Fruit fly (Drosophila melanogaster): ENCODE data around the gene CG6843.

dm6 chr3L:18869035-18869826, 32.2 kb upstream of the CG6843 start, which contains the start of gene Grx1:
- TF ChIP-seq usp (GFP tag; optimal IDR thresholded peaks at IDR 0.05) (no peak), CG8478 (optimal IDR thresholded peaks at IDR 0.05) (no peak), psq (optimal IDR thresholded peaks at IDR 0.05) (no peak), Dll (optimal IDR thresholded peaks at IDR 0.05) (no peak), EcR (GFP tag; optimal IDR thresholded peaks at IDR 0.05) (no peak), pan (optimal IDR thresholded peaks at IDR 0.05) (no peak)
